Worm (Caenorhabditis elegans) whole organism, L3 larva: ENCODE measurements around the gene tank-1.

Experiments used
- R02D3.7 ChIP-seq: fragments of 150-350 bp; optimal IDR thresholded peaks from 2 replicates; lab custom pipeline; 2014; ENCODE audit warnings: missing biosample characterization, missing genetic modification characterization
- ama-1 ChIP-seq: fragments of 150-350 bp; optimal IDR thresholded peaks from 2 replicates; lab custom pipeline; 2018
- ceh-16 ChIP-seq: sonication (generic microtip); optimal IDR thresholded peaks from 2 replicates; lab custom pipeline; 2017; ENCODE audit warnings: missing biosample characterization, missing genetic modification characterization
- ceh-28 ChIP-seq: fragments of 150-350 bp; optimal IDR thresholded peaks from 2 replicates; lab custom pipeline; 2014; ENCODE audit warnings: missing biosample characterization, missing genetic modification reagents, missing genetic modification characterization
- ceh-82 ChIP-seq: fragments of 150-350 bp; optimal IDR thresholded peaks from 2 replicates; lab custom pipeline; 2014; ENCODE audit warnings: missing biosample characterization, missing genetic modification characterization
- ceh-9 ChIP-seq: sonication (generic microtip); optimal IDR thresholded peaks from 2 replicates; lab custom pipeline; 2018; ENCODE audit warnings: missing biosample characterization, missing genetic modification characterization
- egl-5 ChIP-seq: fragments of 150-350 bp; optimal IDR thresholded peaks from 2 replicates; lab custom pipeline; 2017; ENCODE audit warnings: missing biosample characterization, missing genetic modification reagents, missing genetic modification characterization, inconsistent platforms
- elt-1 ChIP-seq: fragments of 150-350 bp; optimal IDR thresholded peaks from 2 replicates; lab custom pipeline; 2014; ENCODE audit warnings: missing biosample characterization, missing genetic modification characterization
- elt-2 ChIP-seq: sonication (generic microtip); optimal IDR thresholded peaks from 2 replicates; lab custom pipeline; 2016; ENCODE audit warnings: missing genetic modification reagents, mild to moderate bottlenecking, missing genetic modification characterization, missing compliant biosample characterization
- elt-3 ChIP-seq, 3 experiments: fragments of 150-350 bp in 1 of 3; sonication (generic microtip) in 2 of 3; optimal IDR thresholded peaks; 2 replicates in 2 of 3; 4 replicates in 1 of 3; lab custom pipeline; 2014 to 2017; ENCODE audit warnings: missing biosample characterization in 3 of 3, missing genetic modification characterization in 3 of 3
- fkh-2 ChIP-seq: fragments of 150-350 bp; optimal IDR thresholded peaks from 2 replicates; lab custom pipeline; 2014; ENCODE audit warnings: missing biosample characterization, missing genetic modification reagents, missing genetic modification characterization
- hmg-11 ChIP-seq: sonication (generic microtip); optimal IDR thresholded peaks from 2 replicates; lab custom pipeline; 2016; ENCODE audit warnings: missing genetic modification characterization, missing compliant biosample characterization
- lin-15B ChIP-seq: fragments of 150-350 bp; optimal IDR thresholded peaks from 2 replicates; lab custom pipeline; 2014; ENCODE audit warnings: missing biosample characterization, missing genetic modification characterization
- lin-39 ChIP-seq: fragments of 150-350 bp; optimal IDR thresholded peaks from 2 replicates; lab custom pipeline; 2018; ENCODE audit warnings: missing biosample characterization, missing genetic modification reagents, missing genetic modification characterization
- mdl-1 ChIP-seq: fragments of 150-350 bp; optimal IDR thresholded peaks from 2 replicates; lab custom pipeline; 2014; ENCODE audit warnings: missing biosample characterization, missing genetic modification characterization
- mml-1 ChIP-seq: fragments of 150-350 bp; sonication (generic microtip); optimal IDR thresholded peaks from 3 replicates; lab custom pipeline; 2014; ENCODE audit warnings: missing biosample characterization, missing genetic modification characterization
- nfya-1 ChIP-seq: sonication (generic microtip); optimal IDR thresholded peaks from 2 replicates; lab custom pipeline; 2017; ENCODE audit warnings: missing genetic modification characterization, mild to moderate bottlenecking, missing compliant biosample characterization, antibody characterized with exemption, moderate library complexity; ENCODE audit not compliant: insufficient read depth
- nhr-23 ChIP-seq: fragments of 150-350 bp; optimal IDR thresholded peaks from 2 replicates; lab custom pipeline; 2014; ENCODE audit warnings: missing biosample characterization, missing genetic modification reagents, missing genetic modification characterization
- nhr-237 ChIP-seq: fragments of 150-350 bp; optimal IDR thresholded peaks from 2 replicates; lab custom pipeline; 2014; ENCODE audit warnings: missing biosample characterization, missing genetic modification characterization
- nhr-25 ChIP-seq: sonication (generic microtip); optimal IDR thresholded peaks from 2 replicates; lab custom pipeline; 2017; ENCODE audit warnings: missing biosample characterization, missing genetic modification characterization
- nhr-28 ChIP-seq: fragments of 150-350 bp; optimal IDR thresholded peaks from 2 replicates; lab custom pipeline; 2014; ENCODE audit warnings: missing biosample characterization, missing genetic modification characterization
- nhr-43 ChIP-seq: sonication (generic microtip); optimal IDR thresholded peaks from 2 replicates; lab custom pipeline; 2016; ENCODE audit warnings: mild to moderate bottlenecking, missing genetic modification characterization, missing compliant biosample characterization; ENCODE audit not compliant: poor library complexity, severe bottlenecking
- nhr-76 ChIP-seq: fragments of 150-350 bp; sonication (generic microtip); optimal IDR thresholded peaks from 5 replicates; lab custom pipeline; 2014; ENCODE audit warnings: missing biosample characterization, missing genetic modification characterization
- pha-4 ChIP-seq: fragments of 150-350 bp; optimal IDR thresholded peaks from 2 replicates; lab custom pipeline; 2014; ENCODE audit warnings: missing biosample characterization, missing genetic modification reagents, missing genetic modification characterization
- pqm-1 ChIP-seq: fragments of 150-350 bp; optimal IDR thresholded peaks from 2 replicates; lab custom pipeline; 2017; ENCODE audit warnings: missing biosample characterization, missing genetic modification characterization, inconsistent platforms
- skn-1 ChIP-seq: fragments of 150-350 bp; optimal IDR thresholded peaks from 2 replicates; lab custom pipeline; 2014; ENCODE audit warnings: missing biosample characterization, missing genetic modification characterization
- snpc-4 ChIP-seq: fragments of 150-350 bp; optimal IDR thresholded peaks from 2 replicates; lab custom pipeline; 2014; ENCODE audit warnings: missing biosample characterization, missing genetic modification characterization
- tbx-2 ChIP-seq: sonication (generic microtip); optimal IDR thresholded peaks from 2 replicates; lab custom pipeline; 2016; ENCODE audit warnings: mild to moderate bottlenecking, missing genetic modification characterization, missing compliant biosample characterization
- unc-39 ChIP-seq: sonication (generic microtip); optimal IDR thresholded peaks from 4 replicates; lab custom pipeline; 2017; ENCODE audit warnings: missing biosample characterization, missing genetic modification characterization
- unc-62 ChIP-seq: fragments of 150-350 bp; sonication (generic microtip); optimal IDR thresholded peaks from 4 replicates; lab custom pipeline; 2014; ENCODE audit warnings: missing biosample characterization, missing genetic modification reagents, missing genetic modification characterization
- ztf-4 ChIP-seq: fragments of 150-350 bp; optimal IDR thresholded peaks from 2 replicates; lab custom pipeline; 2014; ENCODE audit warnings: missing biosample characterization, missing genetic modification characterization

tank-1 gene

DNA sequence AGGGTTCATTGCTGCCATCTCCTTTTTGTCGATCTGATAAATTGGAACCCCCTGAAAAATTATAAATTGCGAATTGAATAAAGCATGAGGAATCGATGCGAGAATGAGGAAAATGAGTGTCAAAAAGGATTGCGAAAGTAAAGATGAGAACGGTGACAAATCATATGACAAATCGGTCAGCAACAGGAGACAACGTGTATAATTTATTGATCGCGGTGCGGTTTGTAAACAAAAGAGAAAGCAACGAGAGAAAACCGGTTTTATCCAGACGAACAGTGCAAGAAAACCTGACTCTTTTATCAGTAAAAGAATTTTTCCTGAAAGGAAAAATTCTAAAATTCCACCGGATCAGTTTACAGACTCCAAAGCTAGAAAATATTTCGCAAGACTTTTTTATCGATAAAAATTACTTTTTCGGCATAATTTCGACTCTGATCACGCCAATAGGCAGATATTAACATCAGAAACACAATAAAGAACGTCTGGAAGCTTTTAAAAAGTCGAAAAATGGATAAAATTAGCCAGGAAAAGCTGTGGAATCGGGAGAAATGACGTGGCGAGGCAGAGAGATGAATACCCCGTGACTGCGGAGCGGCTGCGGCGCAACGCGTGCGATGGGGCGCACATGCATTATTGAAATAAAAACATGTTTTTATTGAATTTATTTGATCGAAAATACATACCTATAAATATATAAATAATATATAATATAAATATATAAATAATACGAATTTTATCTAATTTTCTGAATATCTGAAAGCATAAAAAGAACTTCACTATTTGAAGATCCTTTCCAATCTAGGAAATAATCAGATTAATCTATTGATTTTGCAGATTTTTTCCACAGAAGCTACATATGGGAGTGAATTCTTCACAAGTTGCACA, 21.3 kb downstream of the tank-1 start, which contains the start of the genes rab-1 and C39F7.5:
TSS of gene rab-1 (minus strand) at position 51 of the 885 bp plus-strand sequence.
TSS of gene C39F7.5 (plus strand) at position 835 of the 885 bp plus-strand sequence.
- TF ChIP-seq egl-5 (tag; lab: Kevin White, UChicago) (peak; percentile 27), pqm-1 (peak; percentile 34), ztf-4 (peak; percentile 8), pha-4 (tag; lab: Kevin White, UChicago) (peak; percentile 74), elt-2 (peak; percentile 58), hmg-11 (tag; lab: Kevin White, UChicago) (peak; percentile 21), fkh-2 (tag; lab: Kevin White, UChicago) (no peak), nhr-28 (tag; lab: Kevin White, UChicago) (no peak), nhr-43 (tag; lab: Kevin White, UChicago) (no peak), lin-15B (tag; lab: Kevin White, UChicago) (peak; percentile 81), ceh-82 (no peak), nhr-23 (tag; lab: Kevin White, UChicago) (peak; percentile 24), ceh-28 (tag; lab: Kevin White, UChicago) (no peak), lin-39 (tag; lab: Kevin White, UChicago) (peak; percentile 77), nhr-76 (tag; lab: Kevin White, UChicago) (no peak), nfya-1 (tag; lab: Kevin White, UChicago) (peak; percentile 67), snpc-4 (peak; percentile 60)

DNA sequence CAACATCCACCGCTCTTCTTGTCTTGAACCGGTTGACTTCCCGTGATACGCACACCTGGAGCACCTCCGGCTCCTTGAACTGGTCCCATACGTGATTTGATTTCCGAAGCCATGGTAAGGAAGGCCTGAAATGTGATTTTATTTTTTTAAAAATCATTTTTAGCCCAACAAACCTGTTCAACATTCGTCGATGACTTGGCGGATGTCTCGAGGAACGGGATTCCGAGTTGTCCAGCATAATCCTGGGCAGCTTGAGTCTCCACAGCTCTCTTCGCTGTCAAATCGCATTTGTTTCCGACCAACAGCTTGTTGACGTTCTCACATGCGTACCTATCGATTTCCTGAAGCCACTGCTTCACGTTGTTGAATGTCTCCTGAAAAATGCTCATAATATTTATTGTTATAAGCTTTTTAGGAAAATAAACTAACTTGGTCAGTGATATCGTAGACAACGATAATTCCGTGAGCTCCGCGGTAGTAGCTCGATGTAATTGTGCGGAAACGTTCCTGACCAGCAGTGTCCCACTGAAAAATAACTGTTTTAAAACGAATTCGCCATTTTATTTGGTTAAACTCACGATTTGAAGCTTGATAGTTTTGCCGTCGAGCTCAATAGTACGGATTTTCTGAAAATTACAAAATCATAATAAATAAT, 22.3 kb downstream of the tank-1 start:
- no peak for TF ChIP-seq pqm-1
- no peak for TF ChIP-seq snpc-4
- no peak for TF ChIP-seq ceh-16 (tag; lab: Kevin White, UChicago)
- no peak for TF ChIP-seq fkh-2 (tag; lab: Kevin White, UChicago)
- no peak for TF ChIP-seq ama-1 (lab: Kevin White, UChicago)
- TF ChIP-seq R02D3.7 (tag; lab: Kevin White, UChicago), result no peak
- no peak for TF ChIP-seq skn-1 (tag; lab: Kevin White, UChicago)
- no peak for TF ChIP-seq nhr-76 (tag; lab: Kevin White, UChicago)

DNA sequence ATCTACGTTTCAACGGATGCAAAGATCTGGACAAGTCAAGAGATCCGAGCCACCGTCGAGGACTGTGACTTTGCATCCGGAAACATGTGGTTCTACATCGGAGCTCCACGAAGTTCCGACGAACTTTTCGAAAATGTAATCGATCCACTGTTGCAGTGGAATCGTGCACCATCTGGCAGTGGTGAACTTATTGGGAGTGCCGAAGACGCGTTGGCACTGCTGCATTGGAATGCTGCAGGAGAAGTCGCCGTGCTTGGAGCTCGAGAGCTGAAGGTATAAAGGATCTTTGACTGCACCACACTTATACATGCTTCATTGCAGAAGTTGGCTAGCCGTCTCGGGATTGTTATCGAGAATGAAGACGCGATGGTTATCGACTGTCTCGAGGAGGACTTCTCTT, 23.5 kb downstream of the tank-1 start:
- peak in 1 of 3 experiments; percentile 5 for TF ChIP-seq elt-3 (tag; optimal IDR thresholded peaks at IDR 0.05; lab: Kevin White, UChicago)
- TF ChIP-seq fkh-2 (tag; lab: Kevin White, UChicago), result no peak
- peak; percentile 21 for TF ChIP-seq elt-2
- TF ChIP-seq nhr-237, result no peak
- peak; percentile 64 for TF ChIP-seq ama-1 (lab: Kevin White, UChicago)
- peak; percentile 23 for TF ChIP-seq ceh-82

DNA sequence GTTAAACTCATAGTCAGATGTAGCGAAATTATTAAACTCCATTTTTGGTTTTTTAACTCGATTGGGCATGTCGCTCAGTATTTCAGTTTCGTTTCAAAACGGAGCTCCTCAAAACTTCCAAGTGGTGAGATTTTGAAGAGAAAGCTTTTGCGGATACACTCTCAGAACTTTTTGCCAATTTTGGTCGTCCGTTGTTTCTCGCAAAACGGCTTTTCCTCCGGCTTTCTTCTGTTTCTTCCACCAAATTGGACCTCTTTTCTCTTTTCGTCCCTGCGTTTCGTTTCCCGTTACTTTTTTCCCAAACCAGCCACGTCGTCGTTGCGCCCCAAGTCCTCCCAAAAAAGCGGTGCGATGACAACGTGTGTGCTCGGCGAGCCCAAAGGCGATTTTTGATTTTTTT, 25.5 kb downstream of the tank-1 start, which contains the start of gene C39F7.1:
TSS of gene C39F7.1 (plus strand) at position 301 of the 400 bp plus-strand sequence.
- no peak for TF ChIP-seq ztf-4
- no peak for TF ChIP-seq egl-5 (tag; lab: Kevin White, UChicago)
- TF ChIP-seq nhr-25 (tag; lab: Kevin White, UChicago), result no peak
- no peak for TF ChIP-seq ceh-9 (tag; lab: Kevin White, UChicago)
- TF ChIP-seq lin-15B (tag; lab: Kevin White, UChicago), result no peak
- no peak for TF ChIP-seq ceh-82
- no peak for TF ChIP-seq unc-62 (GFP tag; lab: Kevin White, UChicago)
- no peak for TF ChIP-seq ceh-28 (tag; lab: Kevin White, UChicago)
- no peak for TF ChIP-seq elt-1 (tag; lab: Kevin White, UChicago)
- TF ChIP-seq unc-39 (tag; lab: Kevin White, UChicago), result no peak
- no peak for TF ChIP-seq tbx-2 (tag; lab: Kevin White, UChicago)
- TF ChIP-seq mdl-1 (tag; lab: Kevin White, UChicago), result no peak
- TF ChIP-seq nhr-76 (tag; lab: Kevin White, UChicago), result no peak
- TF ChIP-seq mml-1 (tag; lab: Kevin White, UChicago), result no peak
